Fruit fly (Drosophila melanogaster): ENCODE measurements around the gene CG13445.

- no peak for TF ChIP-seq CG6791 (GFP tag; IDR thresholded peaks at IDR 0.05; ENCODE audit: partially characterized antibody)
- no peak for TF ChIP-seq h (optimal IDR thresholded peaks at IDR 0.05)
- no peak for TF ChIP-seq pfk (GFP tag; optimal IDR thresholded peaks at IDR 0.05)
- no peak for TF ChIP-seq CG11398 (GFP tag; optimal IDR thresholded peaks at IDR 0.05)
- TF ChIP-seq run (tag; optimal IDR thresholded peaks at IDR 0.05), result no peak
- no peak for TF ChIP-seq Ada2b (GFP tag; IDR thresholded peaks at IDR 0.05)
- no peak for TF ChIP-seq CrebB (tag; optimal IDR thresholded peaks at IDR 0.05)
- no peak for TF ChIP-seq Lpt (GFP tag; optimal IDR thresholded peaks at IDR 0.05)
- no peak for TF ChIP-seq onecut (GFP tag; IDR thresholded peaks at IDR 0.05)
- no peak for TF ChIP-seq lbe (GFP tag; optimal IDR thresholded peaks at IDR 0.05)
- no peak for TF ChIP-seq NfI (GFP tag; optimal IDR thresholded peaks at IDR 0.05)
- no peak for TF ChIP-seq CG13424 (tag; optimal IDR thresholded peaks at IDR 0.05)
Measured at dm6 chr3L:15802117-15802516, 7.2 kb upstream of the CG13445 start.
